Fruit fly (Drosophila melanogaster) S2 (cell line): ENCODE data around the gene Prdm13.
"Not testable (repeated sequence)": the region's sequence is repeated elsewhere in the genome, so short reads cannot be mapped to it uniquely, and the experiment has no call there.

Source experiments
- CG8478 ChIP-seq: fragments of >200 bp; optimal IDR thresholded peaks from 2 replicates; lab custom pipeline; 2018
- CTCF ChIP-seq, 2 experiments: fragments of >200 bp; optimal IDR thresholded peaks; 2 replicates each; lab custom pipeline; 2018

Prdm13 gene

DNA sequence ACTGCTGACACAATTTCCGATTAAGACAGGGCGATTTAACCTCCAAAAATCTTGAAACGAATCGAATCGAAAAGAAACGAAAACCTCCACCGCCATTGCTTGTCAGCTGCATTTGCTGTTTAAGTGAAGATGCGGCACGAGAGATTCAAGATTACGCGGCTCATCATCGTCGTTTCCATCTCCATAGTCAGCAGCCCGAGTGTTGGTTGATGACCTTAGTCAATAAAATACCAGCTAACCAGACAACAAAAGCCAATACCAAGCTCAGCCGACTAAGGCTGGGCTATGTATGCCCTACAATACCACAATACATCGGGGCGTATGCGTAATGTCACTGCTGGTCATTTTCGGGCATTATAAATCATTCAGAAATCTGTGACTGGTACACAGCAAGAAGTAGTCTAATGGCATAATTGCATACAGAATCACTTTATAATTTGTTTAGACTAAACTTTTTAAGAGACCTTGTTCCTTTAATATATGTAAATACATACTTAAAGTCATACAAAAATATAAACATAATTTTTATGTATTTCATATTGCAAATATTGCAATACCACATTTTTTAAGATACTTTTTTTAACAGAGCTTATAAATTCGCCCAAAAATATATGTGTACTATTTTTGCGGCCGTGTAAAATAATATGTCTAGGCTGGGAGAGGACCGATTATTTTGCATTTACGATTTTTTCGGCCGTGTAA lies 22.0 kb upstream of the Prdm13 start:
- no peak for TF ChIP-seq CTCF (optimal IDR thresholded peaks at IDR 0.05; lab: Kevin White, UChicago)
- TF ChIP-seq CG8478 = no peak

DNA sequence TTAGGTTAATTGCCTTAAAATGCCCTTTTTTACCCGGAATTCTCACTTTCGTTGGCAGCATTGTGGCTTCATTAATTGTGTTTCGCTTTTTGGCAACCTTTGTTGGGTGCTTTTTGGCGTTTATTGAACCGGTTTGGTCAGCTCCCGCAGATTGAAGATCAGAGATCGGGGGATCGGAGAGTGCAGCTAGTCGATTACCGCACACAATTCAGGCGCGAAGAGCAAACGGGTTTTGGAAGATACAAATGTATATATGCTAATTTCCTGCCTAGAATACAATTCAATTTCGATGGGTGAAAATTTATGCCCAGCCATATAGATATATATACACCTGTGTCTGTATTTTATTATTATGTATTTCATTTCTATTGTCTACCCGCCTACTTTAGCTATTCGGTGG lies 21.4 kb upstream of the Prdm13 start:
- TF ChIP-seq CTCF (optimal IDR thresholded peaks at IDR 0.05; lab: Kevin White, UChicago) (no peak), CG8478 (no peak)

DNA sequence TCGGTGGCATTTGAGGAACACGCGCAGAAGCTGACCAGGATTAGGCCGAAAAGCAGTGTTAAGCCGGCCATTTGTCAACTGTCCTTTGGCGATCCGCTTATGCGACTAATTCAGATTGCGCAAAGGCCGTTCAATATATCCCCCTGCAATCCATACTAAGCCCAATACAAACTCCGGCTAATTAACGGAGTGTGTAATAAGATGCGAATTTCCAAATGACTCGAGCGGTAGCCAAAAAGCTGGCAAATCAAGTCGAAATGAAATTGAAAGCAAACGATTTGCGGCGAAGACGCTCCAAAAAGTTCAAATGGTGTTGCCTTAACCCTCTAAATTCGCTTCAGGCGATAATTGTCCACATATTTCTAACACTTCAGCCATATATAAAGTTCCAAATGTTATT lies 20.6 kb upstream of the Prdm13 start, which contains the start of gene Cpr65Aw:
Cpr65Aw (minus strand) TSS at position 101 of the 400 bp plus-strand sequence.
- TF ChIP-seq CG8478 (no peak), CTCF (optimal IDR thresholded peaks at IDR 0.05; lab: Kevin White, UChicago) (no peak)

DNA sequence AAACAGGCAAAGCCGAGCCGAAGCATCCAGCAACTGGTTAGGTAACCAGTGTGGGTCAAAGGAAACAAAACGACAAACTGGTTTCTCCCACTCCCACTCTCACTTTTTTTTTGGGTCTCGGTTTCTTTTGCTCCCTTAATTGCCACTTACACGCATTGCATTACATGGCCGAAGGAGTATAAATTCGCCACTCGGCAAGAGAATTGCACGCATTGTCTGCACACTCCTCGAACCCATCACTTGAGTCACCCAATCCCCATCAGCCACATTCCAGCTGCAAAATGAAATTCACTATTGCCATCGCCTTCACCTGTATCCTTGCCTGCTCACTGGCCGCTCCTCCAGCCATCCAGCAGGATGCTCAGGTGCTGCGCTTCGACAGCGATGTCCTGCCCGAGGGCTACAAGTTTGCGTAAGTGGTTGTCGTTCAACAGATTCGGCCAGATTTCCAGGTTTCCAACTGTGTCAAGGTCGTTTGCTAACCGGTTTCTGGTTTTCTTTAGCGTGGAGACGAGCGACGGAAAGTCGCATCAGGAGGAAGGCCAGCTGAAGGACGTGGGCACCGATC lies 19.7 kb upstream of the Prdm13 start, which contains the start of gene Lcp65Ad:
Lcp65Ad (plus strand) TSS at position 208 of the 568 bp plus-strand sequence.
- no peak for TF ChIP-seq CG8478
- TF ChIP-seq CTCF (optimal IDR thresholded peaks at IDR 0.05; lab: Kevin White, UChicago) = no peak

DNA sequence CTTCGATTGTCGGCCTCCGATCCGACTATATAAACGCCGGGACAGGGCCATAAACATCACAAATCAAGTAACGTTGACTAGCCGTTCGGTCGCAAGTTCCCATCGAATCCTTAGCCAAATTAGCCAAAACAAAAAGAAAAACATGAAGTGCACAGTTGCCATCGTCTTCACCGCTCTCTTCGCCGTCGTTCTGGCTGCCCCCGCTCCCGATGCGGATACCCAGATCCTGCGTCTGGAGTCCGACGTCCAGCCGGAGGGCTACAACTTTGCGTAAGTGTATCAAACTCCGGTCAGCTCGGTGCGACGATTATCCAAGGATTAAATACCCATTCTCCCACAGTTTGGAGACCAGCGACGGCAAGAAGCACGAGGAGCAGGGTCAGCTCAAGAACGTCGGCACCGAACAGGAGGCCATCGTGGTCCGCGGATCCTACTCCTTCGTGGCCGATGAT lies 18.1 kb upstream of the Prdm13 start, which contains the start of gene Lcp65Ac:
Lcp65Ac (plus strand) TSS at position 51 of the 452 bp plus-strand sequence.
- TF ChIP-seq CTCF (optimal IDR thresholded peaks at IDR 0.05; lab: Kevin White, UChicago) (no peak), CG8478 (no peak)

DNA sequence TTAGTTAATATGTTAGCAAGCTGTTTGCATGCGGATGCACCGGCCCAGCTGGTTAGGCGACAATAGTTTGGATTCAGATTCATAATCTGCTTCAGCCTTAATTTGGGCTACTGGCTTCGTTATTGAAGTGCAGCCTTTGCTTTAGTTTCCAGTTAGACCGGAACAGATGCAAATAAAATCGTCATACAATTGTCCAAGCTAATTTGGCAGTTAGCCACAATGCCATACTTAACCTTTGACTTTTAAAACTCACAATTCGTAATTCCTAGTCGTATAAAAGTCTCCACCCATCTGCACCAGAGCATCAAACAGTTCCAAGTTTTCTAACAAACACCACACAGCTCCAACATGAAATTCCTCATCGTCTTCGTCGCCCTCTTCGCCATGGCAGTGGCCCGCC lies 16.6 kb upstream of the Prdm13 start, which contains the start of gene Lcp65Ab2:
Lcp65Ab2 (plus strand) TSS at position 301 of the 400 bp plus-strand sequence.
- not testable (repeated sequence) for TF ChIP-seq CG8478; CTCF (optimal IDR thresholded peaks at IDR 0.05; lab: Kevin White, UChicago)

DNA sequence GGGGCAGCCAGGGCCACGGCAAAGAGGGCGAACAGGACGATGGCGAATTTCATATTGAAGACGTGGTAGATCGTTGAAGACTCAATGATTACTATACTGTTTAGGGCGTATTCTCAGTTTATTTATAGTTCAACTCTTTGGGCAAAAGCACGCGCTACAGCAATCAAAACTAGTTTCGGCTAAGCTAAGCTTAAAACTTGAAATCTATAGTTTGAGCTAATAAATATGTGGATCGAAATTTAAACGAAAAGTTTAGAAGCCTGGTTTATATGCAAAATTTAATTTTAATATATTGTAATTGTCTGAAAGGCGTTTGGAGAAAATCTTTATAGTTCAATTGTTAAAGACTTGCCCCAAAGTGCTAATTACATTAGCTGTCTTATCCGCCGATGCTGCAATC lies 15.0 kb upstream of the Prdm13 start, which contains the start of gene Cpr65Ax1:
Cpr65Ax1 (minus strand) TSS at position 101 of the 400 bp plus-strand sequence.
- TF ChIP-seq CG8478; CTCF (optimal IDR thresholded peaks at IDR 0.05; lab: Kevin White, UChicago): not testable (repeated sequence)

DNA sequence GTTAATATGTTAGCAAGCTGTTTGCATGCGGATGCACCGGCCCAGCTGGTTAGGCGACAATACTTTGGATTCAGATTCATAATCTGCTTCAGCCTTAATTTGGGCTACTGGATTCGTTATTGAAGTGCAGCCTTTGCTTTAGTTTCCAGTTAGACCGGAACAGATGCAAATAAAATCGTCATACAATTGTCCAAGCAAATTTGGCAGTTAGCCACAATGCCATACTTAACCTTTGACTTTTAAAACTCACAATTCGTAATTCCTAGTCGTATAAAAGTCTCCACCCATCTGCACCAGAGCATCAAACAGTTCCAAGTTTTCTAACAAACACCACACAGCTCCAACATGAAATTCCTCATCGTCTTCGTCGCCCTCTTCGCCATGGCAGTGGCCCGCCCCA lies 13.7 kb upstream of the Prdm13 start, which contains the start of gene Lcp65Ab1:
Lcp65Ab1 (plus strand) TSS at position 301 of the 400 bp plus-strand sequence.
- TF ChIP-seq CTCF (optimal IDR thresholded peaks at IDR 0.05; lab: Kevin White, UChicago); CG8478: not testable (repeated sequence)

DNA sequence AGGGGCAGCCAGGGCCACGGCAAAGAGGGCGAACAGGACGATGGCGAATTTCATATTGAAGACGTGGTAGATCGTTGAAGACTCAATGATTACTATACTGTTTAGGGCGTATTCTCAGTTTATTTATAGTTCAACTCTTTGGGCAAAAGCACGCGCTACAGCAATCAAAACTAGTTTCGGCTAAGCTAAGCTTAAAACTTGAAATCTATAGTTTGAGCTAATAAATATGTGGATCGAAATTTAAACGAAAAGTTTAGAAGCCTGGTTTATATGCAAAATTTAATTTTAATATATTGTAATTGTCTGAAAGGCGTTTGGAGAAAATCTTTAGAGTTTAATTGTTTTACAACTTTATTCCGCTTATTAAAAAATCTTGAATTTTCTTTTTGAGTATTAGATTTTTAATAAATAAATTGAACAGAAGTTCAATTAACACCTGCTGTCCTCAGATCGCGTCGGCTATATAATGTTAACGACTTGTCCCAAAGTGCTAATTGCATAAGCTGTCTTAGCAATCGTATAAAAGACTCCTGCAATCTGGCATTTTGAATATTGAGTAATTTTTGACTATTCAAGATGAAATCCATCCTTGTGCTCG lies 12.1 kb upstream of the Prdm13 start, which contains the start of the genes Cpr65Ax2 and Lcp65Aa:
Cpr65Ax2 (minus strand) TSS at position 101 of the 598 bp plus-strand sequence.
Lcp65Aa (plus strand) TSS at position 548 of the 598 bp plus-strand sequence.
- not testable (repeated sequence) for TF ChIP-seq CG8478; CTCF (optimal IDR thresholded peaks at IDR 0.05; lab: Kevin White, UChicago)

DNA sequence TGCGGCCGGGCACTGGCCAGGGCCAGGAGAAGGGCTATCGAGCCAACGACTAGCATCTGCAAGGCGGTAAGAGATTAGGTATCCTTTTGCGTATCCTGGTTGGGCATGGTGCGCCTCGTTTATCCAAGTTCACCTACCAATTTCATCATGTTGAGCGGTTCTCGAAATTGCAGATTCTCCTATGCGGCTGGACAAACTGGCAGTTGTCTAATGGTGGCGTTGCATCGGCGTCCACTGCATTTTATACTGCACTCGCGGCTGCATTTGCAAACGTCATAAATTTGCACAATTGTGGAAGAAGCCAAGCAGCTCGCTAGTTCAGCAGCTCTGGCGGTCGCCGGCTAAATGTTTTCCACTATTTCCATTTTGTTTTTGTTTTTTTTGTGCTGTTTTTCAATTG lies 10.4 kb upstream of the Prdm13 start, which contains the start of gene Acp65Aa:
Acp65Aa (minus strand) TSS at position 215 of the 400 bp plus-strand sequence.
- no peak for TF ChIP-seq CG8478
- no peak for TF ChIP-seq CTCF (optimal IDR thresholded peaks at IDR 0.05; lab: Kevin White, UChicago)

DNA sequence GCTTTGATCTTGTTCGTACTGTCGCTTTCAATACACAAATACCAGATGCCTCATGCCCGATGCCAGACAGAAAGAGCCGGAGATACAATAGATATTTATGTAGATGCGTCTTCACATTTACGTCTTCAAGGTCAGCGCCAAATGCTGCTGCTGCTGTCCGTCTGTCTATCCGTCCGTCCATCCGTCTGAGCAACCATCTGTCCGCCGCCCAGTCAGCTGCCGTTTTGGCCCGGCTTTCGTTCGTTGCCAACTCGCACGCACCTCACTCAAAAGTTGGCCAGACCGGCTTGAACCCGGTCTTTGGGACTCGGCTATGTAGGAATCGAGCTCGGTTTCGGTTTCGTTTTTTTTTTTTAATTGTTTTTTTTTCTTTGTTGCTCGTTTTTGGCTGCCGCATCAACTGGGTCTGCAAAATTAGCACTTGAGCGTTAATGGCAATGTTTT lies 8.0 kb upstream of the Prdm13 start:
- no peak for TF ChIP-seq CG8478
- no peak for TF ChIP-seq CTCF (optimal IDR thresholded peaks at IDR 0.05; lab: Kevin White, UChicago)

DNA sequence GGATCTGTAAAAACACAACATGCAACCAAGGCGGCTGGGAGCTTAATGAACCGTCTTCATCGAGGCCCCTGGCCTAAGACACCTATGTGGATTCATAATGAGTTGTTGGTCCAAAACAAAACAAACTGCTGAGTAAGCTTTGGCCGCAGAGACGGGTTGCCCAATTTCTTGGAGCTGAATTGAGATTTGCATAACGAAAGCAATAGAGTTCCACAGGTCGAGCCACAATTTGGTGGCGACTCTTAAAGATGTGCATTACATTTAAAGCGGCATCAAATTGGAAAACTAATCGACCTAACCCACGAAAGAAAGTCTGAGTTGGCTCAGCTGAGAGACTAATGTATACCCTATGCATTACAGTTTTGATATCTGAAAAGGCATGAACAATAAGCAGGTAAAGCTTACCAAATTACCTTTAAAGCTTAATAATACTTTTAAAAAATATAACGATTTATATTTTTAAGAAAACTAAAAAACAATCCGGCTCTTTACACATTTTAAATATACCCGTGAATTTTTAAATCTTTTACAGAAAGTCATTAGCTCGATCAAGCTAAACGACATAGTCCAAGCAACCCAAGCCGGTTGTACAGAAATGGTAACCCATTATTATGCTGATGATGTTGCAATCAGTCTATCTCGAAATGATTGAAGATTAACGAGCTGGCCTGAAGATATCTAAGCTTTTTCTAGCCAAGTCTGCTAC lies 5.4 kb upstream of the Prdm13 start, which contains the start of gene CG13297:
CG13297 (minus strand) TSS at position 51 of the 706 bp plus-strand sequence.
- TF ChIP-seq CTCF (optimal IDR thresholded peaks at IDR 0.05; lab: Kevin White, UChicago) = no peak

DNA sequence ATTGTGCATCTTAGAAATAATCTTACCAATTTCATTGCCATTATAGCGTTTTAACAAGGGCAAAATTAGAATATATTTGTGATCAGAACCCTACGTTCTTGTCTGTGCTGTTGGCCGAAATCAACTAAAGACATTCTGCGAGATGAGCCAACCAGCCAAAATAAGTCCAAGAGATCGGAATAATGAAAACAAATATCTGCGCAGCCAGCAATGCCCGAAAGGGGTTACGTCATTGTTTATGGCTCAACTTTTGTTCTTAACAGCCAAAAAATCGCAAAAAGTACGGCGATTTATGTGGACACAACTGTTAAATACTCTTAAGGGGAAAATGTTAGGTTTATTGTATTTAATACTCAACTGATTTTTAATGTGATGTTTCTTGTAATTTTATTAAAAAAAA lies 4.4 kb upstream of the Prdm13 start, which contains the start of gene Cpr65Ay:
Cpr65Ay (minus strand) TSS at position 101 of the 400 bp plus-strand sequence.
- TF ChIP-seq CG8478 (no peak), CTCF (optimal IDR thresholded peaks at IDR 0.05; lab: Kevin White, UChicago) (no peak)

DNA sequence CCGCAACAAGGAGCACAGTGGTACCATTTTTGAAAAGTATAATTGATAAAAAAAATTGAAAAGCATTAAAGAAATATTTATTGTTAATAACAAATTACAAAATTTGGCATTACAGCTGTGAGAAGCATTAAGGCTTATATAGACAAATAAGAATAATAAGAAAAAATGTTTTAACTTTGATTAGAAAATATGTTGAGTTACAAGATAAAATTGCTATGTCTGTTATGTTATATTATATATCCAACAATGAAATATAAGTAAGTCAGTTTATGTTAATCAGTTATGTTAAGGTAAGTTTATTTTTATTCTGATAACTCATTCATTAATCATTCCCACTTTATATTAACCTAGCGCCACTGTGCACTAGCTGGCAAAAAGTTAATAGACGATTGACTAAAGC lies 3.1 kb upstream of the Prdm13 start:
- TF ChIP-seq CTCF (optimal IDR thresholded peaks at IDR 0.05; lab: Kevin White, UChicago) (no peak), CG8478 (no peak)
